Worm (Caenorhabditis elegans) whole organism, late embryonic: ENCODE measurements around the gene dnj-2.

Experiments used
- Y22D7AL.16 ChIP-seq: sonication (generic microtip); optimal IDR thresholded peaks from 2 replicates; lab custom pipeline; 2016; ENCODE audit warnings: missing genetic modification characterization, missing compliant biosample characterization
- ahr-1 ChIP-seq: sonication (generic microtip); optimal IDR thresholded peaks from 2 replicates; lab custom pipeline; 2016; ENCODE audit warnings: missing genetic modification characterization, missing compliant biosample characterization
- ama-1 ChIP-seq: fragments of 150-350 bp; optimal IDR thresholded peaks from 2 replicates; lab custom pipeline; 2014
- ceh-14 ChIP-seq: sonication (generic microtip); optimal IDR thresholded peaks from 2 replicates; lab custom pipeline; 2016; ENCODE audit warnings: missing genotype, missing genetic modification characterization, missing compliant biosample characterization
- ceh-18 ChIP-seq: sonication (generic microtip); optimal IDR thresholded peaks from 2 replicates; lab custom pipeline; 2016; ENCODE audit warnings: missing genetic modification characterization, missing compliant biosample characterization
- ceh-19 ChIP-seq: fragments of 200-800 bp; sonication (Bioruptor generic); optimal IDR thresholded peaks from 2 replicates; lab custom pipeline; 2018; ENCODE audit warnings: mild to moderate bottlenecking, missing genetic modification characterization, missing compliant biosample characterization
- ceh-30 ChIP-seq: fragments of 150-350 bp; optimal IDR thresholded peaks from 2 replicates; lab custom pipeline; 2014; ENCODE audit warnings: missing biosample characterization, missing genetic modification characterization
- ceh-45 ChIP-seq: fragments of 200-800 bp; sonication (Bioruptor generic); IDR thresholded peaks from 2 replicates; pipeline ENCODE4 v1.3.6; 2022; ENCODE audit warnings: missing genetic modification reagents, missing genetic modification characterization, missing compliant biosample characterization
- ceh-48 ChIP-seq: sonication (generic microtip); optimal IDR thresholded peaks from 2 replicates; lab custom pipeline; 2016; ENCODE audit warnings: missing genetic modification characterization, inconsistent platforms, missing compliant biosample characterization
- ceh-6 ChIP-seq: fragments of 200-800 bp; sonication (Bioruptor generic); optimal IDR thresholded peaks from 2 replicates; lab custom pipeline; 2018; ENCODE audit warnings: mild to moderate bottlenecking, missing genetic modification characterization, missing compliant biosample characterization
- ceh-9 ChIP-seq: sonication (generic microtip); optimal IDR thresholded peaks from 2 replicates; lab custom pipeline; 2016; ENCODE audit warnings: mild to moderate bottlenecking, missing genetic modification characterization, inconsistent platforms, missing compliant biosample characterization
- che-1 ChIP-seq: sonication (generic microtip); optimal IDR thresholded peaks from 2 replicates; lab custom pipeline; 2016; ENCODE audit warnings: mild to moderate bottlenecking, missing genetic modification characterization, missing compliant biosample characterization
- dmd-4 ChIP-seq: sonication (generic microtip); optimal IDR thresholded peaks from 2 replicates; lab custom pipeline; 2016; ENCODE audit warnings: borderline replicate concordance, missing genetic modification characterization, missing compliant biosample characterization
- dve-1 ChIP-seq: sonication (generic microtip); optimal IDR thresholded peaks from 2 replicates; lab custom pipeline; 2017; ENCODE audit warnings: antibody characterized with exemption, mild to moderate bottlenecking, missing genetic modification characterization, missing compliant biosample characterization
- elt-2 ChIP-seq: sonication (generic microtip); optimal IDR thresholded peaks from 2 replicates; lab custom pipeline; 2016; ENCODE audit warnings: missing genetic modification reagents, missing genetic modification characterization, missing compliant biosample characterization
- ets-4 ChIP-seq: sonication (generic microtip); optimal IDR thresholded peaks from 2 replicates; lab custom pipeline; 2016; ENCODE audit warnings: missing genetic modification characterization, missing compliant biosample characterization
- eyg-1 ChIP-seq: sonication (generic microtip); optimal IDR thresholded peaks from 2 replicates; lab custom pipeline; 2016; ENCODE audit warnings: missing genotype, missing genetic modification characterization, missing compliant biosample characterization
- fax-1 ChIP-seq: sonication (generic microtip); optimal IDR thresholded peaks from 2 replicates; lab custom pipeline; 2016; ENCODE audit warnings: missing genotype, missing genetic modification characterization, missing compliant biosample characterization
- fkh-6 ChIP-seq: sonication (generic microtip); optimal IDR thresholded peaks from 2 replicates; lab custom pipeline; 2016; ENCODE audit warnings: missing genetic modification characterization, missing compliant biosample characterization
- hlh-30 ChIP-seq: sonication (generic microtip); optimal IDR thresholded peaks from 2 replicates; lab custom pipeline; 2017; ENCODE audit warnings: antibody characterized with exemption, missing genetic modification characterization, missing compliant biosample characterization; ENCODE audit not compliant: insufficient read depth
- hlh-6 ChIP-seq: sonication (generic microtip); optimal IDR thresholded peaks from 2 replicates; lab custom pipeline; 2016; ENCODE audit warnings: missing genotype, missing genetic modification characterization, missing compliant biosample characterization
- hlh-8 ChIP-seq: sonication (generic microtip); optimal IDR thresholded peaks from 2 replicates; lab custom pipeline; 2016; ENCODE audit warnings: missing genotype, missing genetic modification characterization, missing compliant biosample characterization
- madf-2 ChIP-seq: sonication (generic microtip); optimal IDR thresholded peaks from 2 replicates; lab custom pipeline; 2017; ENCODE audit warnings: missing genetic modification characterization, missing compliant biosample characterization
- nfya-1 ChIP-seq: sonication (generic microtip); optimal IDR thresholded peaks from 2 replicates; lab custom pipeline; 2017; ENCODE audit warnings: missing genetic modification characterization, mild to moderate bottlenecking, missing compliant biosample characterization, antibody characterized with exemption, moderate library complexity
- nhr-11 ChIP-seq: fragments of 150-350 bp; optimal IDR thresholded peaks from 2 replicates; lab custom pipeline; 2014; ENCODE audit warnings: missing biosample characterization, missing genetic modification characterization
- nhr-232 ChIP-seq: sonication (generic microtip); optimal IDR thresholded peaks from 2 replicates; lab custom pipeline; 2016; ENCODE audit warnings: missing genetic modification characterization, missing compliant biosample characterization
- pag-3 ChIP-seq: sonication (generic microtip); optimal IDR thresholded peaks from 2 replicates; lab custom pipeline; 2016; ENCODE audit warnings: missing compliant biosample characterization, missing genetic modification characterization, borderline replicate concordance
- pat-9 ChIP-seq: fragments of 200-800 bp; sonication (Bioruptor generic); optimal IDR thresholded peaks from 2 replicates; lab custom pipeline; 2018; ENCODE audit warnings: mild to moderate bottlenecking, missing genetic modification characterization, moderate library complexity, missing compliant biosample characterization
- pax-1 ChIP-seq: fragments of 150-350 bp; optimal IDR thresholded peaks from 2 replicates; lab custom pipeline; 2014; ENCODE audit warnings: missing biosample characterization, missing genetic modification characterization
- pha-4 ChIP-seq: fragments of 150-350 bp; optimal IDR thresholded peaks from 2 replicates; lab custom pipeline; 2018; ENCODE audit warnings: missing biosample characterization, missing genetic modification reagents, missing genetic modification characterization
- pqm-1 ChIP-seq: sonication (generic microtip); optimal IDR thresholded peaks from 2 replicates; lab custom pipeline; 2016; ENCODE audit warnings: missing genetic modification characterization, missing compliant biosample characterization
- pros-1 ChIP-seq: fragments of 150-350 bp; optimal IDR thresholded peaks from 2 replicates; lab custom pipeline; 2014; ENCODE audit warnings: missing biosample characterization, missing genetic modification reagents, missing genetic modification characterization
- ref-2 ChIP-seq: sonication (generic microtip); optimal IDR thresholded peaks from 2 replicates; lab custom pipeline; 2016; ENCODE audit warnings: missing genetic modification characterization, missing compliant biosample characterization
- rnt-1 ChIP-seq: sonication (generic microtip); optimal IDR thresholded peaks from 2 replicates; lab custom pipeline; 2016; ENCODE audit warnings: missing genetic modification characterization, missing compliant biosample characterization
- sox-2 ChIP-seq: fragments of 200-800 bp; sonication (Bioruptor generic); IDR thresholded peaks from 2 replicates; pipeline ENCODE4 v1.3.6; 2022; ENCODE audit warnings: missing genetic modification reagents, missing genetic modification characterization, missing compliant biosample characterization
- syd-9 ChIP-seq: sonication (generic microtip); optimal IDR thresholded peaks from 2 replicates; lab custom pipeline; 2016; ENCODE audit warnings: mild to moderate bottlenecking, missing genetic modification characterization, moderate library complexity, missing compliant biosample characterization
- ttx-3 ChIP-seq: sonication (generic microtip); optimal IDR thresholded peaks from 2 replicates; lab custom pipeline; 2016; ENCODE audit warnings: missing genetic modification reagents, missing genetic modification characterization, missing compliant biosample characterization
- unc-42 ChIP-seq: sonication (generic microtip); optimal IDR thresholded peaks from 2 replicates; lab custom pipeline; 2016; ENCODE audit warnings: missing genotype, missing genetic modification characterization, missing compliant biosample characterization
- unc-55 ChIP-seq: sonication (generic microtip); optimal IDR thresholded peaks from 2 replicates; lab custom pipeline; 2017; ENCODE audit warnings: missing biosample characterization, missing genetic modification reagents, missing genetic modification characterization
- zip-5 ChIP-seq: sonication (generic microtip); optimal IDR thresholded peaks from 2 replicates; lab custom pipeline; 2016; ENCODE audit warnings: missing genetic modification characterization, missing compliant biosample characterization
- ztf-16 ChIP-seq: sonication (generic microtip); optimal IDR thresholded peaks from 2 replicates; lab custom pipeline; 2017; ENCODE audit warnings: missing genetic modification characterization, missing compliant biosample characterization

The dnj-2 gene

DNA sequence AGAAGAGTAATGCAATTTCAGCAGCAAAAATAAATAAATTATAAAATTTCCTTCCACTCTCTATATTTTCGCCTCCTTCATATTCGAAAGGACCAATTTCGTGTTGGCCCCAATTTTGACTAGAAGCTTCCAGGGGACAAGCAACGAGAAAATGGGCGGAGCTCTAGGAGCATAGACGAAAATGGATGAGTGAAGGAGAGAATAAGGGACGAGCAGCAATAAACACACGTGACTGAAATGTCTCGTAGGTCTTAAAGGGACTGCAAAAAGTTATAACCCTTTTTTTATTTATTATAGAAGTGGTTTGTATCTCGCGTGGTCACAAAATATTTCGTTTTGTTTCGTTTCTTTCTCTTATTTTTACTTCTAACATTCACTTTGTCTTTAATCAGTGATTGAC lies 36.0 kb upstream of the dnj-2 start:
- TF ChIP-seq pax-1 (tag; lab: Kevin White, UChicago), result no peak
- no peak for TF ChIP-seq ceh-18
- TF ChIP-seq eyg-1 (tag; lab: Kevin White, UChicago), result no peak
- no peak for TF ChIP-seq hlh-30 (tag; lab: Kevin White, UChicago)
- peak; percentile 14 for TF ChIP-seq unc-42 (tag; lab: Kevin White, UChicago)
- TF ChIP-seq ceh-14 (tag; lab: Kevin White, UChicago), result peak; percentile 22

DNA sequence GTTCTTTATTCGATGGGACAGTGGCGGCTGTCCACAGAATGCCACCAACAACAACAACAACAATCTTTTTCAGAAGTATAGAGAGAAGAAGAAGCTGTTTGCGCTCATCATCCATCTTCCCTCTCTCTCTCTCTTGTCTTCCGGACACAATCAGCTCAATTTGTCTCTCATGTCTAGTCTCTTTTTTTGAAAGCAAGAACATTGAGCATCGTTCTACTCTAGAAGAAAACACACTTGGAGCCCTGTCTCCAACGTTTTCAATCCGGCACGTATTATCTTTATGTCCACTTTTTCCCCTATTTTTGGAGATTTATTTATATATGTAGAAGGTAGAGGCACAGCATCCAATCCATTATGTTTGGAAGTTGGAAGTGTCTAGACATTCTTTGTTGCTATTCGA lies 35.0 kb upstream of the dnj-2 start:
- no peak for TF ChIP-seq ama-1 (lab: Kevin White, UChicago)
- no peak for TF ChIP-seq che-1 (tag; lab: Kevin White, UChicago)
- TF ChIP-seq nhr-11 (tag; lab: Kevin White, UChicago), result no peak
- no peak for TF ChIP-seq nfya-1
- no peak for TF ChIP-seq pag-3 (tag; lab: Kevin White, UChicago)
- no peak for TF ChIP-seq dve-1
- no peak for TF ChIP-seq pax-1 (tag; lab: Kevin White, UChicago)
- no peak for TF ChIP-seq ceh-45 (GFP tag; lab: Robert Waterston, UW)
- TF ChIP-seq ets-4 (tag; lab: Kevin White, UChicago), result no peak
- TF ChIP-seq eyg-1 (tag; lab: Kevin White, UChicago), result no peak
- TF ChIP-seq ttx-3, result no peak

DNA sequence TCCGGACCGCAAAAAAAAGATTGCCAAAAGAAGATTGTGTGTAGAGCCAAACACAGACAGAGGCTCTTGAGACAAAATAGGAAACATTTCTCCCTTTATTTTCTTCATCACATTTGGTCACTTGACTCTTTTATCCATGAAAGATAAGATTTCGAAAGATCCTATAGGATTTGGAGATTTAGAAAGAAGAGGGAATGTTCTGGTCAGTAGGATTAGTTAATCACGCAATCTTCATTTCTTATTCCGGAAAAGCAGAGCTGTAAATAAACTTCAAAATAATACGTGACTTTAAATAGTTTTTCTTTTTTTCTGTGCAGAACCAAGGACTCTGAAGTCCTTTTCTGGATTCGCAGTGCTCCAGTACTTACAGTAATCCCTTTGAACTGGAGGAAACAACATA lies 33.5 kb upstream of the dnj-2 start:
- TF ChIP-seq rnt-1, result no peak
- no peak for TF ChIP-seq madf-2 (tag; lab: Kevin White, UChicago)
- no peak for TF ChIP-seq hlh-8 (tag; lab: Kevin White, UChicago)

DNA sequence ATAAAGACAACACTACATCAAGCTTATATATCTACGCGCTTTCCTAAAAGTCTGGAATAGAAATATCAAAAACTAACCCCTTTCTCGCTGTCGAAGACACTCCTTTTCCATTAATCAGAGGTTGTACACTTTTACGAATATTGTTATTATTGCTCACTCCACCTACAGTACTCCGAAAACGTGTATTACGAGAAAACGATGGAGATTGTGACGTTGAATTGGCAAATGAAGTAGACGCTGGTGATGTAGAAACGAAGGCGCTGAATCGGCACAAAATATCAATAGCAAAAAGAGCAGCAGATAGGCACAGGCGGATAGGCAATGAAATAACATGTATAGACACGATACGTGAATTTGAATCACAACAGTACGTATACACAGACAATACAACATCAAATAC lies 30.5 kb upstream of the dnj-2 start:
- TF ChIP-seq ztf-16 (tag; lab: Kevin White, UChicago) (no peak), hlh-8 (tag; lab: Kevin White, UChicago) (no peak), zip-5 (tag; lab: Kevin White, UChicago) (no peak), ceh-18 (no peak), ceh-45 (GFP tag; lab: Robert Waterston, UW) (no peak), ttx-3 (no peak), ceh-19 (no peak), ceh-14 (tag; lab: Kevin White, UChicago) (no peak), ceh-30 (no peak), ceh-48 (no peak), pat-9 (tag; lab: Kevin White, UChicago) (no peak), Y22D7AL.16 (tag; lab: Kevin White, UChicago) (no peak), unc-55 (GFP tag; lab: Kevin White, UChicago) (no peak), pros-1 (tag; lab: Kevin White, UChicago) (no peak), fax-1 (tag; lab: Kevin White, UChicago) (no peak)

DNA sequence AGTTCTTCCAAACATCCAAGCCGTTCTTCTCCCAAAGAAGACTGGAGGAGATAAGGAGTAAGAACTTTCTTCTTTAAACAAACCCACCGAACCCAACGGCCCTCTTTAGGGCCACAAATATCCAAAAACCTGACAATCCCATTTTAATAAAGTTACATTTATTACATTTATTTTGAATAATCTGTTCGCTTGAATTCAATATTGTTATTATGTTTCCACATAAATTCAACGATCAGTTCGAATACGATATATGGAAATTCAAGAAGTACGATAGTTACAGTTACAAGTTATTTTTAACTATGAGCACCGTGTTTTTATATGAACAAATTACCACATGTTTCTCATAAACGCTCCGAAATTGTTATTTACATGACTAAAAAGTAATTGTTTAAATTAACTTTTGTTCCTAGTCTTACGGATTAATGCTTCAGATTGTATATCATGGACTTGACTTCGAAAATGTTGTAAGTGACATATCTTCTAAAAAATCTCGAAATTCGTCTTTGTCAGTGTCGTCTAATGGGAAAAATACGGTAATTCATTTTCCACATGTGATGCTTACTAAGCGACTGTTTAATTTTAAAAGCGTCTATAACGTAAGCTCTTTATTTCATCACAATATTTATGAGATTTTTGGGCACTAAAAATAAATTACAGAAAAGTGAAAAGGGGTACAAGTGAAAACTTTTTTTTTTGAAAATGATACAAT lies 27.1 kb upstream of the dnj-2 start:
- TF ChIP-seq Y22D7AL.16 (tag; lab: Kevin White, UChicago), result no peak
- no peak for TF ChIP-seq dmd-4 (tag; lab: Kevin White, UChicago)
- no peak for TF ChIP-seq pqm-1 (tag; lab: Kevin White, UChicago)
- TF ChIP-seq fkh-6 (tag; lab: Kevin White, UChicago), result no peak
- no peak for TF ChIP-seq ceh-6 (GFP tag; lab: Kevin White, UChicago)
- no peak for TF ChIP-seq ceh-48
- TF ChIP-seq syd-9 (tag; lab: Kevin White, UChicago), result no peak
- no peak for TF ChIP-seq pha-4 (tag; lab: Kevin White, UChicago)
- TF ChIP-seq nfya-1, result no peak
- TF ChIP-seq ref-2 (tag; lab: Kevin White, UChicago), result no peak
- no peak for TF ChIP-seq elt-2
- no peak for TF ChIP-seq hlh-30 (tag; lab: Kevin White, UChicago)
- TF ChIP-seq nhr-232 (tag; lab: Kevin White, UChicago), result no peak
- no peak for TF ChIP-seq ahr-1 (tag; lab: Kevin White, UChicago)
- TF ChIP-seq sox-2 (GFP tag; lab: Robert Waterston, UW), result no peak
- no peak for TF ChIP-seq pros-1 (tag; lab: Kevin White, UChicago)
- TF ChIP-seq hlh-6, result no peak
- no peak for TF ChIP-seq ceh-9
- TF ChIP-seq unc-55 (GFP tag; lab: Kevin White, UChicago), result no peak
